Fruit fly (Drosophila melanogaster) ovary, adult (tissue): ENCODE results near the gene CG8236.
A peak's percentile ranks its signal among the peaks of the same experiment; 100 is the strongest.

ENCODE experiments used
- CG17801 ChIP-seq: fragments of 200-800 bp; optimal IDR thresholded peaks from 2 replicates; lab custom pipeline; 2019; ENCODE audit warnings: missing biosample characterization, mild to moderate bottlenecking, missing genetic modification characterization, moderate library complexity; ENCODE audit not compliant: partially characterized antibody

The CG8236 gene

dm6 chr3R:8747871-8748775 lies 21.1 kb upstream of the CG8236 start:
- TF ChIP-seq CG17801 (GFP tag; lab: Kevin White, UChicago) = peak; percentile 91

- TF ChIP-seq CG17801 (GFP tag; lab: Kevin White, UChicago) = no peak
These were observed 20.4 kb upstream of the CG8236 start for dm6 chr3R:8748776-8749126.

dm6 chr3R:8767998-8768397 lies 1.2 kb upstream of the CG8236 start, which contains the start of the genes CG34135 and CG11768:
CG34135 (minus strand) TSS chr3R:8768191.
CG11768 (minus strand) TSS chr3R:8768200.
- TF ChIP-seq CG17801 (GFP tag; lab: Kevin White, UChicago) = no peak

dm6 chr3R:8772591-8772990 lies 3.4 kb downstream of the CG8236 start, which contains the start of gene CG13318:
CG13318 (minus strand) TSS chr3R:8772691.
- TF ChIP-seq CG17801 (GFP tag; lab: Kevin White, UChicago) = no peak

- no peak for TF ChIP-seq CG17801 (GFP tag; lab: Kevin White, UChicago)
These were observed 3.9 kb downstream of the CG8236 start, which contains the start of gene CG34301 for dm6 chr3R:8773135-8773534. CG34301 (plus strand) TSS chr3R:8773435.

- no peak for TF ChIP-seq CG17801 (GFP tag; lab: Kevin White, UChicago)
These were observed 10.6 kb downstream of the CG8236 start, which contains the start of gene CG33191 for dm6 chr3R:8779823-8780222. CG33191 (minus strand) TSS chr3R:8779923.

dm6 chr3R:8780689-8781088 lies 11.5 kb downstream of the CG8236 start, which contains the start of gene CG33189:
CG33189 (minus strand) TSS chr3R:8780789.
- TF ChIP-seq CG17801 (GFP tag; lab: Kevin White, UChicago) = no peak

- TF ChIP-seq CG17801 (GFP tag; lab: Kevin White, UChicago) = no peak
These were observed 15.6 kb downstream of the CG8236 start for dm6 chr3R:8784788-8785187.

dm6 chr3R:8785451-8785850 lies 16.3 kb downstream of the CG8236 start:
- TF ChIP-seq CG17801 (GFP tag; lab: Kevin White, UChicago) = no peak

dm6 chr3R:8787538-8788282 lies 18.5 kb downstream of the CG8236 start:
- TF ChIP-seq CG17801 (GFP tag; lab: Kevin White, UChicago) = no peak

- no peak for TF ChIP-seq CG17801 (GFP tag; lab: Kevin White, UChicago)
These were observed 19.7 kb downstream of the CG8236 start for dm6 chr3R:8788722-8789400.

- no peak for TF ChIP-seq CG17801 (GFP tag; lab: Kevin White, UChicago)
These were observed 23.4 kb downstream of the CG8236 start for dm6 chr3R:8792463-8793175.

dm6 chr3R:8793726-8794125 lies 24.5 kb downstream of the CG8236 start:
- no peak for TF ChIP-seq CG17801 (GFP tag; lab: Kevin White, UChicago)

- no peak for TF ChIP-seq CG17801 (GFP tag; lab: Kevin White, UChicago)
These were observed 25.2 kb downstream of the CG8236 start, which contains the start of gene Ir85a for dm6 chr3R:8794384-8794783. Ir85a (plus strand) TSS chr3R:8794684.
